Worm (Caenorhabditis elegans): ENCODE measurements around the gene alh-11.

DNA sequence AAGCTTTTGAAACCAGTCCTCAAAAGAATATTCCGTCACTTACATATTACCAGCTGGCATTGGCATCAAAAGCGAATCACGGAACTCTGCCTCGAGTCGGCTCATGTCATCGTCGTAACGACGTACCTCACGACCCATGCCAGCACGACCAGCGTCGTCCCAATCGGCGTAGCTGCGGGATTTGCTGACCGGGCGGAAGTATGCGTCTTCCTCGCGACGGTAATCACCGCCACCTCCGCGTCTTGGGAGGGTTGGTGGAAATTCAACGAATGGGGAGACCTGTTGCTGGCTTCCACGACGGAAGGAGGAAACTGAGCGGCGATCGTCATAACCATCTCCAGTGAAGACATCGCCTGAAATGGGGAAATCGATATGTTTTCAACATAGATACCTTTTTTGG is 50.6 kb downstream of the alh-11 start:
- TF ChIP-seq snpc-1.3 (tag; optimal IDR thresholded peaks at IDR 0.05; ENCODE audit: insufficient read depth) (no peak), mxl-1 (tag; optimal IDR thresholded peaks at IDR 0.05) (no peak), T26A5.8 (tag; optimal IDR thresholded peaks at IDR 0.05) (no peak), nfya-2 (GFP tag; IDR thresholded peaks at IDR 0.05) (no peak), ama-1 (optimal IDR thresholded peaks at IDR 0.05) (no peak), ama-1 (GFP tag; optimal IDR thresholded peaks at IDR 0.05) (no peak)
